Worm (Caenorhabditis elegans) whole organism, L4/young adult: Measurements from ENCODE around the gene clec-55.

Experiments
- W03F9.2 ChIP-seq: fragments of 150-350 bp; optimal IDR thresholded peaks from 2 replicates; lab custom pipeline; 2014; ENCODE audit warnings: missing biosample characterization, missing genetic modification characterization
- dao-5 ChIP-seq: sonication (generic microtip); optimal IDR thresholded peaks from 2 replicates; lab custom pipeline; 2016; ENCODE audit warnings: missing genotype, missing genetic modification characterization, moderate library complexity, missing compliant biosample characterization
- him-1 ChIP-seq: sonication (generic microtip); optimal IDR thresholded peaks from 2 replicates; lab custom pipeline; 2016; ENCODE audit warnings: missing genotype, missing genetic modification reagents, missing genetic modification characterization, missing compliant biosample characterization

- TF ChIP-seq him-1 (no peak), dao-5 (no peak), W03F9.2 (tag; lab: Kevin White, UChicago) (no peak)
Observed at ce11 chrV:14472229-14472628, 6.8 kb upstream of the clec-55 start, which contains the start of gene clec-227.
